Worm (Caenorhabditis elegans): Measurements from ENCODE around the gene str-204.

ce11 chrV:7150570-7150969 is 8.9 kb upstream of the str-204 start, which contains the start of gene F10D2.8:
- no peak for TF ChIP-seq Y22D7AL.16 (tag; optimal IDR thresholded peaks at IDR 0.05)
- TF ChIP-seq nhr-11 (tag; optimal IDR thresholded peaks at IDR 0.05): no peak
- peak; percentile 90 for TF ChIP-seq elt-2 (tag; optimal IDR thresholded peaks at IDR 0.05)

All from whole organism, late embryonic.